Fruit fly (Drosophila melanogaster) whole organism, embryonic: ENCODE data around the gene CG31275.

Experiments
- Bgb ChIP-seq: fragments of 200-800 bp; sonication (Bioruptor generic); IDR thresholded peaks from 2 replicates; pipeline ENCODE4 v1.3.6; 2022; ENCODE audit warnings: missing biosample characterization, missing genetic modification characterization; ENCODE audit not compliant: partially characterized antibody
- CG10321 ChIP-seq: fragments of 200-800 bp; sonication (Bioruptor generic); IDR thresholded peaks from 2 replicates; pipeline ENCODE4 v1.3.6; 2022; ENCODE audit warnings: missing biosample characterization, missing genetic modification characterization
- CG13624 ChIP-seq: fragments of 200-800 bp; sonication (Bioruptor generic); optimal IDR thresholded peaks from 2 replicates; lab custom pipeline; 2016; ENCODE audit warnings: missing biosample characterization, missing genetic modification characterization
- CG14860 ChIP-seq: fragments of 200-800 bp; sonication (Bioruptor generic); IDR thresholded peaks from 3 replicates; pipeline ENCODE4 v1.3.6; 2022; ENCODE audit warnings: missing biosample characterization, missing genetic modification characterization; ENCODE audit not compliant: partially characterized antibody
- CG15479 ChIP-seq: fragments of 200-800 bp; sonication (Bioruptor generic); optimal IDR thresholded peaks from 3 replicates; lab custom pipeline; 2019; ENCODE audit warnings: missing biosample characterization, mild to moderate bottlenecking, missing genetic modification characterization, moderate library complexity
- CG16813 ChIP-seq: fragments of 200-800 bp; sonication (Bioruptor generic); IDR thresholded peaks from 3 replicates; pipeline ENCODE4 v1.3.6; 2022; ENCODE audit warnings: missing biosample characterization, missing genetic modification characterization; ENCODE audit not compliant: partially characterized antibody
- CG17328 ChIP-seq: fragments of 200-800 bp; sonication (Bioruptor generic); IDR thresholded peaks from 2 replicates; pipeline ENCODE4 v1.3.6; 2022; ENCODE audit warnings: missing biosample characterization, missing genetic modification characterization
- CG1832 ChIP-seq: fragments of 200-800 bp; sonication (Bioruptor generic); optimal IDR thresholded peaks from 2 replicates; lab custom pipeline; 2017; ENCODE audit warnings: missing biosample characterization, mild to moderate bottlenecking, missing genetic modification characterization, inconsistent platforms
- CG2875 ChIP-seq: fragments of 200-800 bp; sonication (Bioruptor generic); optimal IDR thresholded peaks from 2 replicates; lab custom pipeline; 2017; ENCODE audit warnings: missing biosample characterization, mild to moderate bottlenecking, missing genetic modification characterization, missing genetic modification reagents
- CG31365 ChIP-seq: fragments of 200-800 bp; sonication (Bioruptor generic); optimal IDR thresholded peaks from 2 replicates; lab custom pipeline; 2018; ENCODE audit warnings: missing biosample characterization, mild to moderate bottlenecking, missing genetic modification characterization
- CG3995 ChIP-seq: fragments of 200-800 bp; sonication (Bioruptor generic); optimal IDR thresholded peaks from 3 replicates; lab custom pipeline; 2016; ENCODE audit warnings: missing biosample characterization, missing genetic modification characterization
- CG42726 ChIP-seq: fragments of 200-800 bp; sonication (Bioruptor generic); IDR thresholded peaks from 2 replicates; pipeline ENCODE4 v1.3.6; 2022; ENCODE audit warnings: missing biosample characterization, missing genetic modification characterization; ENCODE audit not compliant: partially characterized antibody
- CG6791 ChIP-seq: fragments of 200-800 bp; sonication (Bioruptor generic); IDR thresholded peaks from 3 replicates; pipeline ENCODE4 v1.3.6; 2022; ENCODE audit warnings: missing biosample characterization, missing genetic modification characterization; ENCODE audit not compliant: partially characterized antibody
- CG7963 ChIP-seq: fragments of 200-800 bp; sonication (Bioruptor generic); IDR thresholded peaks from 3 replicates; pipeline ENCODE4 v1.3.6; 2022; ENCODE audit warnings: missing biosample characterization, missing genetic modification characterization; ENCODE audit not compliant: partially characterized antibody
- CG8089 ChIP-seq: fragments of 200-800 bp; sonication (Bioruptor generic); optimal IDR thresholded peaks from 3 replicates; lab custom pipeline; 2016; ENCODE audit warnings: missing biosample characterization, missing genetic modification characterization
- CG8478 ChIP-seq: fragments of >200 bp; optimal IDR thresholded peaks from 2 replicates; lab custom pipeline; 2018
- E2f1 ChIP-seq: fragments of 200-800 bp; sonication (Bioruptor generic); IDR thresholded peaks from 2 replicates; pipeline ENCODE4 v1.3.6; 2022; ENCODE audit warnings: missing biosample characterization, missing genetic modification characterization
- Hey ChIP-seq: fragments of 200-800 bp; sonication (Bioruptor generic); optimal IDR thresholded peaks from 3 replicates; lab custom pipeline; 2018; ENCODE audit warnings: missing biosample characterization, mild to moderate bottlenecking, missing genetic modification characterization
- Med ChIP-seq: fragments of 200-800 bp; sonication (Bioruptor generic); peaks from one replicate; lab custom pipeline; 2016; ENCODE audit warnings: missing biosample characterization, missing genetic modification characterization, mild to moderate bottlenecking, inconsistent platforms, moderate library complexity
- Nf-YB ChIP-seq: fragments of 200-800 bp; sonication (Bioruptor generic); optimal IDR thresholded peaks from 3 replicates; lab custom pipeline; 2019; ENCODE audit warnings: missing biosample characterization, mild to moderate bottlenecking, missing genetic modification characterization, moderate library complexity
- Opbp ChIP-seq: fragments of 200-800 bp; sonication (Bioruptor generic); IDR thresholded peaks from 3 replicates; pipeline ENCODE4 v1.3.6; 2022; ENCODE audit warnings: missing biosample characterization, missing genetic modification characterization; ENCODE audit not compliant: partially characterized antibody
- Optix ChIP-seq: fragments of 200-800 bp; sonication (Bioruptor generic); IDR thresholded peaks from 3 replicates; pipeline ENCODE4 v1.3.6; 2022; ENCODE audit warnings: missing biosample characterization, missing genetic modification characterization
- Trl ChIP-seq, 3 experiments: fragments of >200 bp in 2 of 3; fragments of 200-800 bp in 1 of 3; sonication (Bioruptor generic) in 1 of 3; optimal IDR thresholded peaks; 2 replicates in 1 of 3; 3 replicates in 2 of 3; lab custom pipeline; 2016 to 2017; ENCODE audit warnings: missing biosample characterization in 1 of 3, missing genetic modification characterization in 1 of 3
- amos ChIP-seq: fragments of 200-800 bp; sonication (Bioruptor generic); IDR thresholded peaks from 2 replicates; pipeline ENCODE4 v1.3.6; 2022; ENCODE audit warnings: missing biosample characterization, missing genetic modification characterization; ENCODE audit not compliant: partially characterized antibody
- ato ChIP-seq: fragments of 200-800 bp; sonication (Bioruptor generic); IDR thresholded peaks from 2 replicates; pipeline ENCODE4 v1.3.6; 2022; ENCODE audit warnings: missing biosample characterization, missing genetic modification characterization; ENCODE audit not compliant: partially characterized antibody
- bbx ChIP-seq: fragments of 200-800 bp; sonication (Bioruptor generic); IDR thresholded peaks from 2 replicates; pipeline ENCODE4 v1.3.6; 2022; ENCODE audit warnings: missing biosample characterization, missing genetic modification characterization; ENCODE audit not compliant: partially characterized antibody
- cad ChIP-seq: fragments of >200 bp; optimal IDR thresholded peaks from 2 replicates; lab custom pipeline; 2017; ENCODE audit warnings: missing biosample characterization, missing genetic modification characterization
- cg ChIP-seq: fragments of 200-800 bp; sonication (Bioruptor generic); optimal IDR thresholded peaks from 3 replicates; lab custom pipeline; 2019; ENCODE audit warnings: missing biosample characterization, mild to moderate bottlenecking, missing genetic modification characterization, moderate library complexity
- crol ChIP-seq: fragments of 200-800 bp; sonication (Bioruptor generic); IDR thresholded peaks from 2 replicates; pipeline ENCODE4 v1.3.6; 2022; ENCODE audit warnings: missing biosample characterization, missing genetic modification characterization
- ewg ChIP-seq: fragments of 200-800 bp; sonication (Bioruptor generic); optimal IDR thresholded peaks from 3 replicates; lab custom pipeline; 2017; ENCODE audit warnings: mild to moderate bottlenecking, missing biosample characterization, missing genetic modification reagents, missing genetic modification characterization
- hb ChIP-seq: fragments of 200-800 bp; sonication (Bioruptor generic); IDR thresholded peaks from 3 replicates; pipeline ENCODE4 v1.3.6; 2022; ENCODE audit warnings: missing biosample characterization, missing genetic modification characterization; ENCODE audit not compliant: partially characterized antibody
- kni ChIP-seq: fragments of 200-800 bp; sonication (Bioruptor generic); optimal IDR thresholded peaks from 3 replicates; lab custom pipeline; 2017; ENCODE audit warnings: mild to moderate bottlenecking, missing biosample characterization, missing genetic modification reagents, missing genetic modification characterization
- nerfin-1 ChIP-seq: fragments of 200-800 bp; sonication (Bioruptor generic); optimal IDR thresholded peaks from 3 replicates; lab custom pipeline; 2019; ENCODE audit warnings: missing biosample characterization, mild to moderate bottlenecking, missing genetic modification characterization, moderate library complexity
- nerfin-2 ChIP-seq: fragments of 200-800 bp; sonication (Bioruptor generic); IDR thresholded peaks from 2 replicates; pipeline ENCODE4 v1.3.6; 2022; ENCODE audit warnings: missing biosample characterization, missing genetic modification characterization; ENCODE audit not compliant: partially characterized antibody
- nmo ChIP-seq: fragments of 200-800 bp; sonication (Bioruptor generic); optimal IDR thresholded peaks from 2 replicates; lab custom pipeline; 2018; ENCODE audit warnings: missing biosample characterization, mild to moderate bottlenecking, missing genetic modification characterization, moderate library complexity
- oc ChIP-seq: fragments of 200-800 bp; sonication (Bioruptor generic); optimal IDR thresholded peaks from 2 replicates; lab custom pipeline; 2018; ENCODE audit warnings: missing biosample characterization, mild to moderate bottlenecking, missing genetic modification characterization, moderate library complexity
- phol ChIP-seq: fragments of 200-800 bp; sonication (Bioruptor generic); optimal IDR thresholded peaks from 3 replicates; lab custom pipeline; 2018; ENCODE audit warnings: missing biosample characterization, mild to moderate bottlenecking, missing genetic modification characterization, moderate library complexity
- pros ChIP-seq: fragments of 200-800 bp; sonication (Bioruptor generic); optimal IDR thresholded peaks from 3 replicates; lab custom pipeline; 2019; ENCODE audit warnings: missing biosample characterization, mild to moderate bottlenecking, missing genetic modification characterization, moderate library complexity
- ro ChIP-seq: fragments of 200-800 bp; sonication (Bioruptor generic); IDR thresholded peaks from 2 replicates; pipeline ENCODE4 v1.3.6; 2022; ENCODE audit warnings: missing biosample characterization, missing genetic modification characterization
- sd ChIP-seq: fragments of 200-800 bp; sonication (Bioruptor generic); optimal IDR thresholded peaks from 3 replicates; lab custom pipeline; 2018; ENCODE audit warnings: missing biosample characterization, mild to moderate bottlenecking, missing genetic modification characterization, moderate library complexity
- seq ChIP-seq: fragments of 200-800 bp; sonication (Bioruptor generic); IDR thresholded peaks from 2 replicates; pipeline ENCODE4 v1.3.6; 2022; ENCODE audit warnings: missing biosample characterization, missing genetic modification characterization
- twi ChIP-seq: fragments of 200-800 bp; optimal IDR thresholded peaks from 2 replicates; lab custom pipeline; 2019; ENCODE audit warnings: missing biosample characterization, mild to moderate bottlenecking, missing genetic modification characterization, moderate library complexity
- vnd ChIP-seq: fragments of 200-800 bp; sonication (Bioruptor generic); IDR thresholded peaks from 3 replicates; pipeline ENCODE4 v1.3.6; 2022; ENCODE audit warnings: missing biosample characterization, missing genetic modification characterization; ENCODE audit not compliant: partially characterized antibody
- z ChIP-seq: fragments of 200-800 bp; sonication (Bioruptor generic); IDR thresholded peaks from 3 replicates; pipeline ENCODE4 v1.3.6; 2022; ENCODE audit warnings: missing biosample characterization, missing genetic modification characterization
- zen ChIP-seq: fragments of 200-800 bp; sonication (Bioruptor generic); optimal IDR thresholded peaks from 3 replicates; lab custom pipeline; 2018; ENCODE audit warnings: missing biosample characterization, mild to moderate bottlenecking, missing genetic modification characterization, moderate library complexity

The CG31275 gene

DNA sequence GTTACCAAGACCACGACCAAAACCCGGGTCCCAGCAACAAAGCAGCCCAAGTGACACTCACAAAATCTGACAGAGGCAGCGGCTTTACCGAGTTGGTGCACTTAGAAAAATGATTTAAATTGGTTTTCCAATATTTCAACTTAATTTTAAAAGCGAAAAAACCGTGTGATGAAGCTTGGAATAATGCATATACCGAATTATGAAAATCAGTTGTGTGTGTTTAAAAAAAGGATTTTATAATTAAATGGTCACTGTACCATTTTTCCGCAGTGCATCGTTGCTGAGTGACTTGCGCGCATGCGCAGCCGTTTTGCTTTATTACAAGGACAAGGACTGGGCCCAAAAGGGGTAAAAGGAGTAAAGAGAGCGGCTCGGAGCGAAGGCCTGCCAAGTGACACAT, 33.2 kb downstream of the CG31275 start (continued):
- TF ChIP-seq CG17328 (GFP tag; lab: Robert Waterston, UW) = peak; percentile 58

- TF ChIP-seq crol = peak; percentile 43; the same call in 1 of the 2 replicates
- peak; percentile 29 for TF ChIP-seq zen (tag; lab: Kevin White, UChicago)
- TF ChIP-seq vnd = peak; percentile 41; the same call in 1 of the 3 replicates
- no peak for TF ChIP-seq Optix (GFP tag; lab: Robert Waterston, UW)
- peak; percentile 80; the same call in 1 of the 2 replicates for TF ChIP-seq Bgb
- TF ChIP-seq hb = 0 out of 3 replicates have a peak, but pooled peaks have one; percentile 31
- TF ChIP-seq E2f1 (GFP tag; lab: Robert Waterston, UW) = no peak
- TF ChIP-seq ro (GFP tag; lab: Robert Waterston, UW) = no peak
- TF ChIP-seq CG7963 (GFP tag; lab: Robert Waterston, UW) = peak; percentile 78
- TF ChIP-seq Trl (optimal IDR thresholded peaks at IDR 0.05; lab: Kevin White, UChicago) = peak; percentile 33 to 65
- TF ChIP-seq Trl (GFP tag; optimal IDR thresholded peaks at IDR 0.05; lab: Kevin White, UChicago) = no peak
- peak; percentile 59 for TF ChIP-seq ewg (GFP tag; lab: Kevin White, UChicago)
- peak; percentile 6 for TF ChIP-seq cad
- TF ChIP-seq CG3995 (GFP tag; lab: Kevin White, UChicago) = no peak
- peak; percentile 46; the same call in 1 of the 3 replicates for TF ChIP-seq CG16813
- TF ChIP-seq CG13624 (GFP tag; lab: Kevin White, UChicago) = no peak
- peak; percentile 94 for TF ChIP-seq sd (tag; lab: Kevin White, UChicago)
- no peak for TF ChIP-seq CG8089 (GFP tag; lab: Kevin White, UChicago)
- TF ChIP-seq kni = peak; percentile 21
- TF ChIP-seq nmo = peak; percentile 73
- TF ChIP-seq oc (tag; lab: Kevin White, UChicago) = peak; percentile 41
- TF ChIP-seq CG42726 = peak; percentile 77; the same call in 1 of the 2 replicates
- TF ChIP-seq nerfin-1 (tag; lab: Kevin White, UChicago) = peak; percentile 100
- TF ChIP-seq twi (tag; lab: Kevin White, UChicago) = peak; percentile 62
- peak; percentile 38 for TF ChIP-seq Hey (tag; lab: Kevin White, UChicago)
- TF ChIP-seq amos (GFP tag; lab: Robert Waterston, UW) = peak; percentile 39; the same call in 1 of the 2 replicates
- TF ChIP-seq cg (GFP tag; lab: Kevin White, UChicago) = peak; percentile 75
- TF ChIP-seq CG2875 = no peak
- TF ChIP-seq Med (GFP tag; lab: Kevin White, UChicago) = peak; percentile 42
- TF ChIP-seq bbx (GFP tag; lab: Robert Waterston, UW) = peak; percentile 94
- peak; percentile 92 for TF ChIP-seq seq (GFP tag; lab: Robert Waterston, UW)
- peak; percentile 53 for TF ChIP-seq pros (GFP tag; lab: Kevin White, UChicago)
- peak; percentile 79 for TF ChIP-seq CG1832 (GFP tag; lab: Kevin White, UChicago)
- TF ChIP-seq CG6791 = peak; percentile 93
- peak; percentile 44 for TF ChIP-seq phol (tag; lab: Kevin White, UChicago)
- TF ChIP-seq CG14860 (GFP tag; lab: Robert Waterston, UW) = peak; percentile 49; the same call in 1 of the 3 replicates
- no peak for TF ChIP-seq CG31365
- peak; percentile 91; the same call in 2 of the 3 replicates for TF ChIP-seq Opbp (GFP tag; lab: Robert Waterston, UW)
- peak; percentile 70 for TF ChIP-seq CG8478
- peak; percentile 84 for TF ChIP-seq Nf-YB (GFP tag; lab: Kevin White, UChicago)
- TF ChIP-seq nerfin-2 (GFP tag; lab: Robert Waterston, UW) = peak; percentile 78
- TF ChIP-seq CG10321 (GFP tag; lab: Robert Waterston, UW) = peak; percentile 74
- TF ChIP-seq CG15479 (GFP tag; lab: Kevin White, UChicago) = peak; percentile 75
- peak; percentile 77 for TF ChIP-seq ato (GFP tag; lab: Robert Waterston, UW)
- peak; percentile 60; the same call in 1 of the 3 replicates for TF ChIP-seq z
Measured at dm6 chr3R:16715594-16715993, 35.5 kb downstream of the CG31275 start.
